Worm (Caenorhabditis elegans) whole organism, midembryonic: Measurements from ENCODE around the gene col-77.

Experiments used
- T22C8.4 ChIP-seq: fragments of 200-800 bp; sonication (Bioruptor generic); IDR thresholded peaks from 2 replicates; pipeline ENCODE4 v1.3.6; 2022; ENCODE audit warnings: missing genetic modification characterization, missing compliant biosample characterization
- cog-1 ChIP-seq: sonication (generic microtip); optimal IDR thresholded peaks from 2 replicates; lab custom pipeline; 2016; ENCODE audit warnings: missing genetic modification characterization, missing compliant biosample characterization
- flt-1 ChIP-seq: fragments of 200-800 bp; sonication (Bioruptor generic); IDR thresholded peaks from 2 replicates; pipeline ENCODE4 v1.3.6; 2022; ENCODE audit warnings: missing genetic modification characterization, missing compliant biosample characterization
- klf-2 ChIP-seq: fragments of 200-800 bp; sonication (Bioruptor generic); conservative IDR thresholded peaks from 2 replicates; pipeline ENCODE4 v1.3.6; 2022; ENCODE audit warnings: missing genetic modification reagents, missing genetic modification characterization, missing compliant biosample characterization
- ztf-23 ChIP-seq: fragments of 200-800 bp; sonication (Bioruptor generic); IDR thresholded peaks from 2 replicates; pipeline ENCODE4 v1.3.6; 2022; ENCODE audit warnings: missing genetic modification reagents, missing genetic modification characterization, missing compliant biosample characterization

- TF ChIP-seq flt-1 (no peak), ztf-23 (GFP tag; lab: Robert Waterston, UW) (no peak), cog-1 (tag; lab: Kevin White, UChicago) (no peak), klf-2 (GFP tag; lab: Robert Waterston, UW) (no peak), T22C8.4 (GFP tag; lab: Robert Waterston, UW) (no peak)
Measured at ce11 chrII:8346384-8346783, 12.8 kb downstream of the col-77 start, which contains the start of gene eff-1.
